Worm (Caenorhabditis elegans): ENCODE data around the gene cee-1.

DNA sequence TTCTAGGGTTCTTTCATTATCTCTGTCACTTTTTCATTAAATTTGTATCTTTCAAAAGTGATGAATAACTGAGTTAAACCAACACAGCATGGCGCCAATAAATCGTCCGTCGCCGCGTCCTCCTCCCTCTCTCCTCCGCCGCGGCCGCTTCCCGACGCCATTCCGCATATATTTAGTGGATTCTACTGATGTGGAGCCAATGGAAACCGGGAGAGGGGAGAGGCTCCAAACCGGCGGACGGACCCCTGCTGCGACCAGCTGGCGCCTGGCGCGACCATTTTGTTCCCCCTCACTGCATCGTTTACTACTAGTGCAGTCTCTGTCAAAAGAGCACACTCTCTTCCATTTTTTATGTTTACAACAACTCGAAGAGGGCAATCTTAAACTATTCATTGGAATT, 38.7 kb downstream of the cee-1 start:
- no peak for TF ChIP-seq tab-1 (GFP tag; IDR thresholded peaks at IDR 0.05)
- TF ChIP-seq ztf-29 (GFP tag; IDR thresholded peaks at IDR 0.05): no peak
